Worm (Caenorhabditis elegans) whole organism, L2 larva: ENCODE data around the gene gcc-1.

Experiments used
- F13H6.1 ChIP-seq: sonication (generic microtip); optimal IDR thresholded peaks from 2 replicates; lab custom pipeline; 2016; ENCODE audit warnings: missing genetic modification characterization, missing compliant biosample characterization
- crh-2 ChIP-seq: sonication (generic microtip); optimal IDR thresholded peaks from 2 replicates; lab custom pipeline; 2017; ENCODE audit warnings: missing biosample characterization, missing genetic modification characterization
- fos-1 ChIP-seq: fragments of 150-350 bp; optimal IDR thresholded peaks from 2 replicates; lab custom pipeline; 2014; ENCODE audit warnings: missing biosample characterization, missing genetic modification characterization
- mdl-1 ChIP-seq, 2 experiments: fragments of 150-350 bp in 1 of 2; sonication (generic microtip) in 1 of 2; optimal IDR thresholded peaks; 2 replicates each; lab custom pipeline; 2017; ENCODE audit warnings: missing biosample characterization in 2 of 2, missing genetic modification characterization in 2 of 2
- nhr-11 ChIP-seq: fragments of 150-350 bp; optimal IDR thresholded peaks from 2 replicates; lab custom pipeline; 2014; ENCODE audit warnings: missing biosample characterization, missing genetic modification characterization
- nhr-25 ChIP-seq: fragments of 150-350 bp; sonication (generic microtip); optimal IDR thresholded peaks from 3 replicates; lab custom pipeline; 2014; ENCODE audit warnings: missing biosample characterization, missing genetic modification characterization
- skn-1 ChIP-seq: sonication (generic microtip); optimal IDR thresholded peaks from 2 replicates; lab custom pipeline; 2017; ENCODE audit warnings: missing biosample characterization, missing genetic modification characterization
- snpc-4 ChIP-seq: fragments of 150-350 bp; optimal IDR thresholded peaks from 2 replicates; lab custom pipeline; 2014; ENCODE audit warnings: missing biosample characterization, missing genetic modification characterization

DNA sequence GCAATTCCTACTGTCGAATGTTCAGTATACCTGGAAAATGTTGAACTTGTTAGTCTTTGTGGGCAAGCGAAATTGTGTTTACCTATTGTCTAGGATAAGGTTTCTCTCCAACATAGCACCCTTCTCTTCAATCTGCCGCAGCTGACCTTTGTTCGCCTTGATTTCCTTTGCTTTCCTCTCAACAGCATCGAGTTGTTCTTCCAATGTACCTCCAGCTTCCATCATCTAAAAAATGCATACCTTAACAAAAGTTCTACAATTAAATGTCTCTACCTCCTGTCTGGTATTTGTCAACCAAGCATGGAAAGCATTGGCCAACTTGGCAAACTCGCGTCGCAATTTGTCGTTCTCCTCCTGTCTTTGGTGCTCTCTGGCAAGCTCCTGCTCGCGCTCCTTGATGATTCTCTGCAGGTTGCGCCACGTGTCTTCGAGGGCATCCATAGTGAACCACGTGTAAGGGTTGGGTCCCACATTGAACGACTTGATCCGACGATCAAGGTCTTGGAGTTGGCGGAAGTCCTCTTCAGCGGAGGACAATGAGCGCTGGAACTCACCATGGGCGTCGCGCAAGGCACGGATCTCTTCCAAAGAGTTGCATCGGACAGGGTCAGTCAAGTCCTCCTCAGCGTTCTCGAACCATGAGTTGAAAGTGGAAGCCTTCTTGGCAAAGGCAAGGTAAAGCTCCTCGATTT, 41.0 kb upstream of the gcc-1 start:
- TF ChIP-seq mdl-1 (tag; optimal IDR thresholded peaks at IDR 0.05; lab: Kevin White, UChicago) (no peak), fos-1 (tag; lab: Kevin White, UChicago) (no peak), skn-1 (tag; lab: Kevin White, UChicago) (no peak), nhr-11 (tag; lab: Kevin White, UChicago) (no peak), snpc-4 (no peak), nhr-25 (tag; lab: Kevin White, UChicago) (no peak), F13H6.1 (no peak), crh-2 (no peak)
